Fruit fly (Drosophila melanogaster): ENCODE results near the gene ImpL1.
A peak's percentile ranks its signal among the peaks of the same experiment; 100 is the strongest.

The ImpL1 gene

dm6 chr3L:13382061-13382815 lies at the start of gene ImpL1:
Gene ImpL1, plus strand, starts transcription at chr3L:13382765.
- no peak for TF ChIP-seq noc (tag; optimal IDR thresholded peaks at IDR 0.05)

dm6 chr3L:13348733-13349132 lies 33.8 kb upstream of the ImpL1 start, which contains the start of gene CG17687:
Gene CG17687, plus strand, starts transcription at chr3L:13349033.
- TF ChIP-seq noc (tag; optimal IDR thresholded peaks at IDR 0.05) = no peak

- TF ChIP-seq noc (tag; optimal IDR thresholded peaks at IDR 0.05) = peak; percentile 85
Measured at dm6 chr3L:13356084-13356693, 26.4 kb upstream of the ImpL1 start, which contains the start of gene Nplp2. Gene Nplp2, plus strand, starts transcription at chr3L:13356376.

dm6 chr3L:13377657-13378056 lies 4.9 kb upstream of the ImpL1 start, which contains the start of gene CG14111:
Gene CG14111, plus strand, starts transcription at chr3L:13377957.
- TF ChIP-seq noc (tag; optimal IDR thresholded peaks at IDR 0.05) = no peak

- no peak for TF ChIP-seq noc (tag; optimal IDR thresholded peaks at IDR 0.05)
Measured at dm6 chr3L:13378202-13378601, 4.4 kb upstream of the ImpL1 start, which contains the start of gene SNCF. Gene SNCF, plus strand, starts transcription at chr3L:13378583.

- no peak for TF ChIP-seq noc (tag; optimal IDR thresholded peaks at IDR 0.05)
Measured at dm6 chr3L:13381160-13381559, 1.4 kb upstream of the ImpL1 start, which contains the start of gene CG14107. Gene CG14107, minus strand, starts transcription at chr3L:13381346.

dm6 chr3L:13384489-13384888 lies 1.9 kb downstream of the ImpL1 start, which contains the start of gene CG14110:
Gene CG14110, plus strand, starts transcription at chr3L:13384789.
- TF ChIP-seq noc (tag; optimal IDR thresholded peaks at IDR 0.05) = no peak

- TF ChIP-seq noc (tag; optimal IDR thresholded peaks at IDR 0.05) = no peak
Measured at dm6 chr3L:13387608-13388007, 5.0 kb downstream of the ImpL1 start, which contains the start of gene CG10171. Gene CG10171, minus strand, starts transcription at chr3L:13387907.

- TF ChIP-seq noc (tag; optimal IDR thresholded peaks at IDR 0.05) = no peak
Measured at dm6 chr3L:13389834-13390233, 7.3 kb downstream of the ImpL1 start, which contains the start of gene Poc1. Gene Poc1, minus strand, starts transcription at chr3L:13390006.

- no peak for TF ChIP-seq noc (tag; optimal IDR thresholded peaks at IDR 0.05)
Measured at dm6 chr3L:13393538-13393937, 11.0 kb downstream of the ImpL1 start.

dm6 chr3L:13397656-13398055 lies 15.1 kb downstream of the ImpL1 start:
- no peak for TF ChIP-seq noc (tag; optimal IDR thresholded peaks at IDR 0.05)

dm6 chr3L:13400872-13401418 lies 18.4 kb downstream of the ImpL1 start, which contains the start of gene sens:
Gene sens, minus strand, starts transcription at chr3L:13401125.
- no peak for TF ChIP-seq noc (tag; optimal IDR thresholded peaks at IDR 0.05)

dm6 chr3L:13403141-13403867 lies 20.7 kb downstream of the ImpL1 start:
- no peak for TF ChIP-seq noc (tag; optimal IDR thresholded peaks at IDR 0.05)

- no peak for TF ChIP-seq noc (tag; optimal IDR thresholded peaks at IDR 0.05)
Measured at dm6 chr3L:13406873-13407272, 24.3 kb downstream of the ImpL1 start.

dm6 chr3L:13409809-13410521 lies 27.4 kb downstream of the ImpL1 start:
- no peak for TF ChIP-seq noc (tag; optimal IDR thresholded peaks at IDR 0.05)

Data from whole organism, larva.